Worm (Caenorhabditis elegans) whole organism, young adult: ENCODE measurements around the gene arrd-6.

Source experiments
- C06A6.2 ChIP-seq: fragments of 200-800 bp; sonication (Bioruptor generic); conservative IDR thresholded peaks from 2 replicates; pipeline ENCODE4 v1.3.6; 2022; ENCODE audit warnings: missing genetic modification characterization, missing compliant biosample characterization
- F39B2.1 ChIP-seq: fragments of 200-800 bp; sonication (Bioruptor generic); IDR thresholded peaks from 2 replicates; pipeline ENCODE4 v1.3.6; 2022; ENCODE audit warnings: missing genetic modification reagents, missing genetic modification characterization, missing compliant biosample characterization
- F49E8.2 ChIP-seq: sonication (generic microtip); optimal IDR thresholded peaks from 3 replicates; lab custom pipeline; 2017; ENCODE audit warnings: missing genetic modification characterization, mild to moderate bottlenecking, missing compliant biosample characterization, antibody characterized with exemption, moderate library complexity; ENCODE audit not compliant: insufficient read depth
- F57C9.4 ChIP-seq: sonication (generic microtip); optimal IDR thresholded peaks from 2 replicates; lab custom pipeline; 2017; ENCODE audit warnings: mild to moderate bottlenecking, missing genetic modification characterization, missing compliant biosample characterization
- K11D2.4 ChIP-seq: fragments of 200-800 bp; sonication (Bioruptor generic); IDR thresholded peaks from 2 replicates; pipeline ENCODE4 v1.3.6; 2022; ENCODE audit warnings: missing genetic modification reagents, missing genetic modification characterization, missing compliant biosample characterization
- T26A5.8 ChIP-seq: sonication (generic microtip); optimal IDR thresholded peaks from 2 replicates; lab custom pipeline; 2016; ENCODE audit warnings: missing genetic modification characterization, missing compliant biosample characterization
- Y53F4B.3 ChIP-seq: fragments of 200-800 bp; sonication (Bioruptor generic); IDR thresholded peaks from 2 replicates; pipeline ENCODE4 v1.3.6; 2022; ENCODE audit warnings: missing genetic modification reagents, missing genetic modification characterization, missing compliant biosample characterization
- Y67H2A.10 ChIP-seq: fragments of 200-800 bp; sonication (Bioruptor generic); conservative IDR thresholded peaks from 2 replicates; pipeline ENCODE4 v1.3.6; 2022; ENCODE audit warnings: missing genetic modification reagents, missing genetic modification characterization, missing compliant biosample characterization
- Y95B8A.8 ChIP-seq: fragments of 200-800 bp; sonication (Bioruptor generic); IDR thresholded peaks from 2 replicates; pipeline ENCODE4 v1.3.6; 2022; ENCODE audit warnings: missing genetic modification reagents, missing genetic modification characterization, missing compliant biosample characterization
- ZK185.1 ChIP-seq: sonication (generic microtip); optimal IDR thresholded peaks from 2 replicates; lab custom pipeline; 2016; ENCODE audit warnings: mild to moderate bottlenecking, missing genetic modification characterization, missing compliant biosample characterization; ENCODE audit not compliant: poor library complexity, severe bottlenecking
- bed-2 ChIP-seq: fragments of 200-800 bp; sonication (Bioruptor generic); IDR thresholded peaks from 2 replicates; pipeline ENCODE4 v1.3.6; 2022; ENCODE audit warnings: missing genetic modification reagents, missing genetic modification characterization, missing compliant biosample characterization
- ccch-3 ChIP-seq: fragments of 200-800 bp; sonication (Bioruptor generic); optimal IDR thresholded peaks from 2 replicates; lab custom pipeline; 2018; ENCODE audit warnings: mild to moderate bottlenecking, missing genetic modification characterization, missing compliant biosample characterization
- cebp-2 ChIP-seq: fragments of 200-800 bp; sonication (Bioruptor generic); IDR thresholded peaks from 2 replicates; pipeline ENCODE4 v1.3.6; 2022; ENCODE audit warnings: missing genetic modification characterization, missing compliant biosample characterization
- ceh-58 ChIP-seq: fragments of 200-800 bp; sonication (Bioruptor generic); IDR thresholded peaks from 2 replicates; pipeline ENCODE4 v1.3.6; 2022; ENCODE audit warnings: missing genetic modification characterization, missing compliant biosample characterization
- chd-7 ChIP-seq: sonication (generic microtip); optimal IDR thresholded peaks from 2 replicates; lab custom pipeline; 2016; ENCODE audit warnings: mild to moderate bottlenecking, missing genetic modification characterization, moderate library complexity, missing compliant biosample characterization
- dpff-1 ChIP-seq: sonication (generic microtip); optimal IDR thresholded peaks from 2 replicates; lab custom pipeline; 2017; ENCODE audit warnings: mild to moderate bottlenecking, missing genetic modification characterization, missing compliant biosample characterization
- dpl-1 ChIP-seq: fragments of 150-350 bp; optimal IDR thresholded peaks from 2 replicates; lab custom pipeline; 2014; ENCODE audit warnings: missing biosample characterization, missing genetic modification reagents, missing genetic modification characterization
- ets-4 ChIP-seq: fragments of 200-800 bp; sonication (Bioruptor generic); optimal IDR thresholded peaks from 2 replicates; lab custom pipeline; 2018; ENCODE audit warnings: mild to moderate bottlenecking, missing genetic modification characterization, missing compliant biosample characterization
- fkh-3 ChIP-seq: sonication (generic microtip); optimal IDR thresholded peaks from 2 replicates; lab custom pipeline; 2016; ENCODE audit warnings: mild to moderate bottlenecking, missing genetic modification characterization, missing compliant biosample characterization
- him-1 ChIP-seq: sonication (generic microtip); optimal IDR thresholded peaks from 2 replicates; lab custom pipeline; 2016; ENCODE audit warnings: missing genotype, missing genetic modification reagents, missing genetic modification characterization, missing compliant biosample characterization
- hlh-12 ChIP-seq: sonication (generic microtip); optimal IDR thresholded peaks from 2 replicates; lab custom pipeline; 2016; ENCODE audit warnings: missing genetic modification characterization, missing compliant biosample characterization
- hrde-1 ChIP-seq: sonication (generic microtip); optimal IDR thresholded peaks from 2 replicates; lab custom pipeline; 2016; ENCODE audit warnings: missing genetic modification characterization, mild to moderate bottlenecking, missing compliant biosample characterization, moderate library complexity, missing genotype, missing genetic modification reagents, borderline replicate concordance
- lag-1 ChIP-seq: fragments of 200-800 bp; sonication (Bioruptor generic); IDR thresholded peaks from 2 replicates; pipeline ENCODE4 v1.3.6; 2022; ENCODE audit warnings: missing genetic modification reagents, missing genetic modification characterization, missing compliant biosample characterization
- lin-26 ChIP-seq: fragments of 200-800 bp; sonication (Bioruptor generic); IDR thresholded peaks from 2 replicates; pipeline ENCODE4 v1.3.6; 2022; ENCODE audit warnings: missing genetic modification reagents, missing genetic modification characterization, missing compliant biosample characterization
- lin-40 ChIP-seq: sonication (generic microtip); optimal IDR thresholded peaks from 2 replicates; lab custom pipeline; 2016; ENCODE audit warnings: missing genetic modification characterization, mild to moderate bottlenecking, missing compliant biosample characterization, missing genotype, missing genetic modification reagents
- lsl-1 ChIP-seq: fragments of 200-800 bp; sonication (Bioruptor generic); optimal IDR thresholded peaks from 2 replicates; lab custom pipeline; 2018; ENCODE audit warnings: mild to moderate bottlenecking, missing genetic modification characterization, moderate library complexity, missing compliant biosample characterization
- lsy-27 ChIP-seq: sonication (generic microtip); optimal IDR thresholded peaks from 2 replicates; lab custom pipeline; 2017; ENCODE audit warnings: missing genetic modification characterization, mild to moderate bottlenecking, missing compliant biosample characterization, antibody characterized with exemption, missing genotype, borderline replicate concordance; ENCODE audit not compliant: insufficient read depth
- madf-8 ChIP-seq: fragments of 200-800 bp; sonication (Bioruptor generic); conservative IDR thresholded peaks from 2 replicates; pipeline ENCODE4 v1.3.6; 2022; ENCODE audit warnings: missing genetic modification reagents, missing genetic modification characterization, missing compliant biosample characterization
- mcd-1 ChIP-seq: fragments of 200-800 bp; sonication (Bioruptor generic); IDR thresholded peaks from 2 replicates; pipeline ENCODE4 v1.3.6; 2022; ENCODE audit warnings: missing genetic modification reagents, missing genetic modification characterization, missing compliant biosample characterization
- mxl-1 ChIP-seq: sonication (generic microtip); optimal IDR thresholded peaks from 2 replicates; lab custom pipeline; 2016; ENCODE audit warnings: missing genetic modification characterization, missing compliant biosample characterization
- nfya-2 ChIP-seq: fragments of 200-800 bp; sonication (Bioruptor generic); IDR thresholded peaks from 2 replicates; pipeline ENCODE4 v1.3.6; 2022; ENCODE audit warnings: missing genetic modification reagents, missing genetic modification characterization, missing compliant biosample characterization
- nhr-179 ChIP-seq: sonication (generic microtip); optimal IDR thresholded peaks from 2 replicates; lab custom pipeline; 2016; ENCODE audit warnings: mild to moderate bottlenecking, missing genetic modification characterization, missing compliant biosample characterization
- nhr-27 ChIP-seq: fragments of 200-800 bp; sonication (Bioruptor generic); optimal IDR thresholded peaks from 2 replicates; lab custom pipeline; 2018; ENCODE audit warnings: mild to moderate bottlenecking, missing genetic modification characterization, moderate library complexity, missing compliant biosample characterization
- pbrm-1 ChIP-seq: fragments of 200-800 bp; sonication (Bioruptor generic); IDR thresholded peaks from 2 replicates; pipeline ENCODE4 v1.3.6; 2022; ENCODE audit warnings: missing genetic modification reagents, missing genetic modification characterization, missing compliant biosample characterization
- pha-4 ChIP-seq: fragments of 150-350 bp; sonication (generic microtip); optimal IDR thresholded peaks from 2 replicates; lab custom pipeline; 2014; ENCODE audit warnings: missing biosample characterization, missing genetic modification reagents, missing genetic modification characterization
- rcor-1 ChIP-seq: fragments of 200-800 bp; sonication (Bioruptor generic); IDR thresholded peaks from 2 replicates; pipeline ENCODE4 v1.3.6; 2022; ENCODE audit warnings: missing genetic modification reagents, missing genetic modification characterization, missing compliant biosample characterization
- snpc-1.1 ChIP-seq: sonication (generic microtip); optimal IDR thresholded peaks from 2 replicates; lab custom pipeline; 2017; ENCODE audit warnings: missing genetic modification characterization, mild to moderate bottlenecking, missing compliant biosample characterization, antibody characterized with exemption, moderate library complexity, missing genotype, missing genetic modification reagents; ENCODE audit not compliant: insufficient read depth
- snpc-4 ChIP-seq, 5 experiments: fragments of 150-350 bp in 1 of 5; sonication (generic microtip) in 4 of 5; optimal IDR thresholded peaks; 2 replicates each; lab custom pipeline; 2014 to 2018; ENCODE audit warnings: missing genetic modification characterization in 5 of 5, missing biosample characterization in 3 of 5, antibody characterized with exemption in 2 of 5, mild to moderate bottlenecking in 2 of 5, missing compliant biosample characterization in 2 of 5, missing genotype in 2 of 5, moderate library complexity in 2 of 5, missing genetic modification reagents in 1 of 5
- somi-1 ChIP-seq: fragments of 200-800 bp; sonication (Bioruptor generic); optimal IDR thresholded peaks from 2 replicates; lab custom pipeline; 2018; ENCODE audit warnings: mild to moderate bottlenecking, missing genetic modification characterization, missing compliant biosample characterization
- tbx-9 ChIP-seq: sonication (generic microtip); optimal IDR thresholded peaks from 2 replicates; lab custom pipeline; 2016; ENCODE audit warnings: borderline replicate concordance, missing genetic modification characterization, inconsistent platforms, missing compliant biosample characterization
- tlf-1 ChIP-seq: fragments of 200-800 bp; sonication (Bioruptor generic); optimal IDR thresholded peaks from 2 replicates; lab custom pipeline; 2018; ENCODE audit warnings: mild to moderate bottlenecking, missing genetic modification characterization, missing compliant biosample characterization
- ztf-22 ChIP-seq: fragments of 200-800 bp; sonication (Bioruptor generic); optimal IDR thresholded peaks from 2 replicates; lab custom pipeline; 2018; ENCODE audit warnings: mild to moderate bottlenecking, missing genetic modification characterization, moderate library complexity, missing compliant biosample characterization
- ztf-3 ChIP-seq: fragments of 200-800 bp; sonication (Bioruptor generic); optimal IDR thresholded peaks from 2 replicates; lab custom pipeline; 2018; ENCODE audit warnings: mild to moderate bottlenecking, missing genetic modification characterization, missing compliant biosample characterization
- ztf-6 ChIP-seq: fragments of 200-800 bp; sonication (Bioruptor generic); IDR thresholded peaks from 2 replicates; pipeline ENCODE4 v1.3.6; 2022; ENCODE audit warnings: missing genetic modification reagents, missing genetic modification characterization, missing compliant biosample characterization

Gene arrd-6

ce11 chrII:11096233-11096632 lies 46.3 kb upstream of the arrd-6 start, which contains the start of gene nbs-1 (continued):
- TF ChIP-seq hrde-1 (tag; lab: Kevin White, UChicago): peak; percentile 51

- TF ChIP-seq hlh-12 (tag; lab: Kevin White, UChicago) (no peak), lsl-1 (GFP tag; lab: Kevin White, UChicago) (peak; percentile 89), Y67H2A.10 (GFP tag; lab: Robert Waterston, UW) (no peak), K11D2.4 (GFP tag; lab: Robert Waterston, UW) (0 out of 2 replicates have a peak, but pooled peaks have one; percentile 9), F57C9.4 (tag; lab: Kevin White, UChicago) (no peak), ccch-3 (GFP tag; lab: Kevin White, UChicago) (no peak), pbrm-1 (GFP tag; lab: Robert Waterston, UW) (peak; percentile 14; the same call in 1 of the 2 replicates), snpc-4 (GFP tag; optimal IDR thresholded peaks at IDR 0.05; lab: Kevin White, UChicago) (no peak), snpc-4 (tag; optimal IDR thresholded peaks at IDR 0.05; lab: Kevin White, UChicago) (peak in 3 of 4 experiments; percentile 17 to 70 (median 49)), pha-4 (peak; percentile 64), lin-26 (GFP tag; lab: Robert Waterston, UW) (no peak), F49E8.2 (tag; lab: Kevin White, UChicago) (peak; percentile 47), mcd-1 (GFP tag; lab: Robert Waterston, UW) (peak; percentile 70), C06A6.2 (no peak), ztf-22 (GFP tag; lab: Kevin White, UChicago) (no peak), dpl-1 (peak; percentile 22), ztf-3 (GFP tag; lab: Kevin White, UChicago) (no peak), somi-1 (GFP tag; lab: Kevin White, UChicago) (no peak), Y95B8A.8 (GFP tag; lab: Robert Waterston, UW) (no peak), madf-8 (GFP tag; lab: Robert Waterston, UW) (peak; percentile 55), F39B2.1 (GFP tag; lab: Robert Waterston, UW) (no peak), him-1 (tag; lab: Kevin White, UChicago) (peak; percentile 30), lin-40 (tag; lab: Kevin White, UChicago) (peak; percentile 27), Y53F4B.3 (no peak), lag-1 (GFP tag; lab: Robert Waterston, UW) (no peak), nhr-179 (tag; lab: Kevin White, UChicago) (no peak), tlf-1 (GFP tag; lab: Kevin White, UChicago) (no peak), fkh-3 (tag; lab: Kevin White, UChicago) (no peak), ets-4 (GFP tag; lab: Kevin White, UChicago) (no peak), snpc-1.1 (tag; lab: Kevin White, UChicago) (peak; percentile 16), nfya-2 (GFP tag; lab: Robert Waterston, UW) (no peak), lsy-27 (tag; lab: Kevin White, UChicago) (no peak), rcor-1 (GFP tag; lab: Robert Waterston, UW) (0 out of 2 replicates have a peak, but pooled peaks have one; percentile 19), mxl-1 (tag; lab: Kevin White, UChicago) (no peak), nhr-27 (tag; lab: Kevin White, UChicago) (no peak), ZK185.1 (peak; percentile 50), T26A5.8 (tag; lab: Kevin White, UChicago) (no peak), dpff-1 (tag; lab: Kevin White, UChicago) (no peak), bed-2 (GFP tag; lab: Robert Waterston, UW) (no peak), cebp-2 (GFP tag; lab: Robert Waterston, UW) (no peak), chd-7 (tag; lab: Kevin White, UChicago) (no peak), ceh-58 (GFP tag; lab: Robert Waterston, UW) (no peak), ztf-6 (GFP tag; lab: Robert Waterston, UW) (no peak), tbx-9 (tag; lab: Kevin White, UChicago) (no peak)
Observed at ce11 chrII:11097154-11097887, 45.2 kb upstream of the arrd-6 start, which contains the start of the genes rpl-36.A and nuo-1. rpl-36.A (minus strand) TSS chrII:11097204. nuo-1 (plus strand) TSS chrII:11097837.
